Worm (Caenorhabditis elegans): ENCODE results near the gene F41C6.7.
"Not testable (repeated sequence)": the region's sequence is repeated elsewhere in the genome, so short reads cannot be mapped to it uniquely, and the experiment has no call there.

The F41C6.7 gene

DNA sequence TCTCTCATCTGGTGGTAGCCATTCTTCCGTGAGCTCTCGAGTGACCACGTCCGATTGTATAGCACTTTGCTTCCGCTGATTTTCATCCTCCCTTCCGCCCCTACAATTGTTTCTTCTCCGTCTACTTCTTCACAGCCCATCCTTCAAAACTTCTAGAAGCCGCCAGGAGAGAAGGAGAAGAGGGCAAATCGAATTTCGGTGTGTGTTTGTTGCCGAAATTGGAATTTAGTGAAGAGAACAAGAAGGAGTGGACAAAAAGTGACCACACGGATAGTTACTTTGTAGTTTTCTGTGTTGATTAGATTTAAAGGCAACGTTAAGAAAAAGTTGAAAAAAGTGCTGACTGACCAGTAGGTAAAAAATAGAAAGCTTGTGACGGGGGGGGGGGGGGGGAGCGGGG lies 8.0 kb upstream of the F41C6.7 start:
- TF ChIP-seq ces-1 (GFP tag; optimal IDR thresholded peaks at IDR 0.05) (peak; percentile 83), mab-5 (tag; optimal IDR thresholded peaks at IDR 0.05) (no peak)

- TF ChIP-seq nhr-12 (tag; optimal IDR thresholded peaks at IDR 0.05) (no peak), lsy-2 (tag; optimal IDR thresholded peaks at IDR 0.05) (no peak), ces-1 (GFP tag; optimal IDR thresholded peaks at IDR 0.05) (no peak), pha-4 (tag; optimal IDR thresholded peaks at IDR 0.05) (no peak), drap-1 (GFP tag; optimal IDR thresholded peaks at IDR 0.05) (no peak), mls-2 (tag; optimal IDR thresholded peaks at IDR 0.05) (no peak), mep-1 (tag; optimal IDR thresholded peaks at IDR 0.05) (no peak), nhr-2 (tag; optimal IDR thresholded peaks at IDR 0.05) (no peak), M03D4.4 (tag; optimal IDR thresholded peaks at IDR 0.05) (no peak)
Measured at ce11 chrX:6889374-6889773, 4.3 kb upstream of the F41C6.7 start, which contains the start of gene unc-6. unc-6 (plus strand) TSS chrX:6889674.

DNA sequence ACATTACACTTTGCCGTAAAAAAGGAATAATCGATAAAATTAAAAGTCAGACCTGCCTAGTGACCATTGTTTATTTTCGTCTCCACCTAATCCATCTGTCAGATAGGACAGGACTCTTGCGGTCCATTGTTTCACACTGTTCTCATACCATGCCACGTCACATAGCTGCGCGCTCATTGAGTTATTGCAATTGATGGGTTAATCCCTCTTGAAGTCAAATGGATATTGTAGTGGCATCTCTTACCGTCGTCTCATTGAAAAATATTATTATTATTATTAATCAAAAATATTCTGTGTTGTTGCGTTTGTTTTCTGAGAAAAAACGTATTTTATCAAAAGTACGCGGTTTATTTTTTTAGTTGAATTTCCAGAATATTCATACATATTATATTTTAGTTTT lies 3.1 kb upstream of the F41C6.7 start:
- TF ChIP-seq nhr-2 (tag; optimal IDR thresholded peaks at IDR 0.05) (peak; percentile 71), bed-3 (GFP tag; optimal IDR thresholded peaks at IDR 0.05) (no peak)

DNA sequence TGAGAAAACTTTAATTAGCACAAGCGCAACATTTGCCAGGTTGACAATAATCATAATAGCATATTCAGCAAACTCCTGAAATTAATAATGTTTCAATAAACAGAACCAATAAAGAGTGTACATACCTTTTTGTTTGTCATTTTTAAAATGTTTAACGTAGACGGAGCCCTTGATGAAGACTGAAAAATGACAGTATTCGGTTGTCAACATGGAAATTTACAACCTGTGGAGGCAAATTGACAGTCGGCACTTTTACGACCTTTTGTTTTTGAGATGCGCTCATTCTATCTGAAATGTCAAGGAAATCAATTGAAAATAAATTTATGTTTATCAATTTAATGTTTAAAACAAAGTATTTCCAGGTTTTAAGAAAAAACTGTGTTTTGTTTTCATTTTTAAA lies 638 bp downstream of the F41C6.7 start:
- TF ChIP-seq unc-120 (tag; optimal IDR thresholded peaks at IDR 0.05; ENCODE audit: poor library complexity, severe bottlenecking) (no peak), zip-8 (tag; optimal IDR thresholded peaks at IDR 0.05) (no peak), snpc-4 (tag; optimal IDR thresholded peaks at IDR 0.05) (no peak), bed-3 (GFP tag; optimal IDR thresholded peaks at IDR 0.05) (no peak), cnd-1 (tag; optimal IDR thresholded peaks at IDR 0.05) (no peak), nhr-12 (tag; optimal IDR thresholded peaks at IDR 0.05) (no peak), blmp-1 (tag; optimal IDR thresholded peaks at IDR 0.05) (no peak), nhr-237 (tag; optimal IDR thresholded peaks at IDR 0.05) (no peak), pha-4 (tag; optimal IDR thresholded peaks at IDR 0.05) (no peak), ceh-43 (GFP tag; optimal IDR thresholded peaks at IDR 0.05) (no peak), elt-1 (tag; optimal IDR thresholded peaks at IDR 0.05; ENCODE audit: borderline replicate concordance, insufficient read depth) (no peak), drap-1 (GFP tag; optimal IDR thresholded peaks at IDR 0.05) (no peak)

DNA sequence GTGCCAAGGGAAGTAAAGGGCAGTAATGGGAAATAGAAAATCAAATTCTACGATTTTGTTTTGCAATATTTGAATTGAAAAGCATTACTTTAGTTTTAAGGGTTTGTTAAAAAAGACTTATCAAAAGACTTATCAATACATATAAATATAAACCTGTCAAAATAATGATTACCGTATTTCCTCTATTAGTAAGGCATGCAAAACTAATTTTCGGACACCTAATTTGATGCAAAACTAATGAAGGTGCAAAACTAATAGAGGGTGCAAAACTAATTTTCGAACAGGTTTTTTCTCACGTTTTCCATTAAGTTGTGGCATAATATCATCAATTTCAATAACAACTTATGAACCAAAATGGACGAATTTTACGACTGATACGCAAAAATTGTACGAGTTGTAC lies 3.3 kb downstream of the F41C6.7 start, which contains the start of gene F41C6.6:
F41C6.6 (minus strand) TSS at position 101 of the 400 bp plus-strand sequence.
- not testable (repeated sequence) for TF ChIP-seq ztf-11, mab-5, mep-1 (tag; optimal IDR thresholded peaks at IDR 0.05)

- TF ChIP-seq ceh-83 (GFP tag; optimal IDR thresholded peaks at IDR 0.05): no peak
Measured at ce11 chrX:6877436-6877835, 7.6 kb downstream of the F41C6.7 start, which contains the start of gene col-173. col-173 (minus strand) TSS chrX:6877536.

DNA sequence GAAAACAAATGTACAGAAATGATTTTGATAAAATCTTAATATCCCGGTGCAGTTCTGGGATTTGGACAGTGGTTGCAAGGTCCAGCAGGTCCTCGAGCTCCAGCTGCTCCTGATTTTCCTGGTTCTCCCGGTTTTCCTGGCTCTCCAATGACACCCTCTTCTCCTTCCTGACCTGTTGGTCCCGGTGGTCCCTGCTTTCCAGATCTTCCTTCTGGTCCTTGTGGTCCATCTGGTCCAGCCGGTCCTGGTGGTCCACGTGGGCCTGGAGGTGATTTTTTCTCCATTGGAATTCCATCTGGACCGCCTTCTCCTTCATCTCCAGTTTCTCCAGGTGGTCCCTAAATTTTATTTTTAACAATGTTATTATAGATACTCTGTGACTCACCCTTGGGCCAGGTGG lies 9.8 kb downstream of the F41C6.7 start:
- TF ChIP-seq tbx-8 (GFP tag; optimal IDR thresholded peaks at IDR 0.05): no peak
- TF ChIP-seq ceh-39 (tag; optimal IDR thresholded peaks at IDR 0.05): no peak
- TF ChIP-seq hlh-1 (tag; optimal IDR thresholded peaks at IDR 0.05): no peak
- TF ChIP-seq unc-62 (GFP tag; optimal IDR thresholded peaks at IDR 0.05): no peak
- no peak for TF ChIP-seq mab-5 (tag; optimal IDR thresholded peaks at IDR 0.05)
- no peak for TF ChIP-seq unc-120 (tag; optimal IDR thresholded peaks at IDR 0.05; ENCODE audit: poor library complexity, severe bottlenecking)
- TF ChIP-seq pha-4 (tag; optimal IDR thresholded peaks at IDR 0.05): no peak
- TF ChIP-seq nhr-12 (tag; optimal IDR thresholded peaks at IDR 0.05): no peak
- no peak for TF ChIP-seq bed-3 (GFP tag; optimal IDR thresholded peaks at IDR 0.05)
- no peak for TF ChIP-seq mep-1 (tag; optimal IDR thresholded peaks at IDR 0.05)
- TF ChIP-seq lsy-2 (tag; optimal IDR thresholded peaks at IDR 0.05): no peak
- no peak for TF ChIP-seq ceh-83 (GFP tag; optimal IDR thresholded peaks at IDR 0.05)
- no peak for TF ChIP-seq zip-8 (tag; optimal IDR thresholded peaks at IDR 0.05)
- no peak for TF ChIP-seq ceh-43 (GFP tag; optimal IDR thresholded peaks at IDR 0.05)
- TF ChIP-seq elt-3 (tag; optimal IDR thresholded peaks at IDR 0.05): no peak
- no peak for TF ChIP-seq nhr-28 (tag; optimal IDR thresholded peaks at IDR 0.05)
- TF ChIP-seq lin-32 (GFP tag; optimal IDR thresholded peaks at IDR 0.05): no peak
- TF ChIP-seq sptf-1 (tag; optimal IDR thresholded peaks at IDR 0.05): no peak

All from whole organism, mixed stage, embryonic.